Worm (Caenorhabditis elegans) whole organism, late embryonic: ENCODE results near the gene trcs-1.
A peak's percentile ranks its signal among the peaks of the same experiment; 100 is the strongest.

ENCODE experiments used
- C08G9.2 ChIP-seq: sonication (generic microtip); optimal IDR thresholded peaks from 2 replicates; lab custom pipeline; 2016; ENCODE audit warnings: mild to moderate bottlenecking, missing genetic modification characterization, moderate library complexity, missing compliant biosample characterization
- K02D7.2 ChIP-seq: sonication (generic microtip); optimal IDR thresholded peaks from 2 replicates; lab custom pipeline; 2017; ENCODE audit warnings: mild to moderate bottlenecking, missing genetic modification characterization, missing compliant biosample characterization
- ahr-1 ChIP-seq: sonication (generic microtip); optimal IDR thresholded peaks from 2 replicates; lab custom pipeline; 2016; ENCODE audit warnings: missing genetic modification characterization, missing compliant biosample characterization
- ama-1 ChIP-seq: fragments of 150-350 bp; optimal IDR thresholded peaks from 2 replicates; lab custom pipeline; 2014
- ceh-18 ChIP-seq: sonication (generic microtip); optimal IDR thresholded peaks from 2 replicates; lab custom pipeline; 2016; ENCODE audit warnings: missing genetic modification characterization, missing compliant biosample characterization
- ceh-19 ChIP-seq: fragments of 200-800 bp; sonication (Bioruptor generic); optimal IDR thresholded peaks from 2 replicates; lab custom pipeline; 2018; ENCODE audit warnings: mild to moderate bottlenecking, missing genetic modification characterization, missing compliant biosample characterization
- ceh-2 ChIP-seq: sonication (generic microtip); optimal IDR thresholded peaks from 2 replicates; lab custom pipeline; 2016; ENCODE audit warnings: missing genotype, missing genetic modification characterization, missing compliant biosample characterization
- ceh-22 ChIP-seq: sonication (generic microtip); optimal IDR thresholded peaks from 2 replicates; lab custom pipeline; 2017; ENCODE audit warnings: missing biosample characterization, missing genetic modification characterization
- ceh-24 ChIP-seq: sonication (generic microtip); optimal IDR thresholded peaks from 2 replicates; lab custom pipeline; 2016; ENCODE audit warnings: mild to moderate bottlenecking, missing genetic modification characterization, missing compliant biosample characterization
- ceh-30 ChIP-seq: fragments of 150-350 bp; optimal IDR thresholded peaks from 2 replicates; lab custom pipeline; 2014; ENCODE audit warnings: missing biosample characterization, missing genetic modification characterization
- ceh-31 ChIP-seq: sonication (generic microtip); optimal IDR thresholded peaks from 2 replicates; lab custom pipeline; 2016; ENCODE audit warnings: missing genetic modification characterization, missing compliant biosample characterization
- ceh-34 ChIP-seq: sonication (generic microtip); optimal IDR thresholded peaks from 2 replicates; lab custom pipeline; 2016; ENCODE audit warnings: mild to moderate bottlenecking, missing genetic modification characterization, missing compliant biosample characterization
- ceh-9 ChIP-seq: sonication (generic microtip); optimal IDR thresholded peaks from 2 replicates; lab custom pipeline; 2016; ENCODE audit warnings: mild to moderate bottlenecking, missing genetic modification characterization, inconsistent platforms, missing compliant biosample characterization
- elt-2 ChIP-seq: sonication (generic microtip); optimal IDR thresholded peaks from 2 replicates; lab custom pipeline; 2016; ENCODE audit warnings: missing genetic modification reagents, missing genetic modification characterization, missing compliant biosample characterization
- elt-4 ChIP-seq: sonication (generic microtip); optimal IDR thresholded peaks from 2 replicates; lab custom pipeline; 2016; ENCODE audit warnings: missing genetic modification characterization, missing compliant biosample characterization
- fkh-6 ChIP-seq: sonication (generic microtip); optimal IDR thresholded peaks from 2 replicates; lab custom pipeline; 2016; ENCODE audit warnings: missing genetic modification characterization, missing compliant biosample characterization
- gmeb-2 ChIP-seq: sonication (generic microtip); optimal IDR thresholded peaks from 2 replicates; lab custom pipeline; 2016; ENCODE audit warnings: missing genetic modification characterization, inconsistent platforms, missing compliant biosample characterization
- hlh-13 ChIP-seq: fragments of 200-800 bp; sonication (Bioruptor generic); optimal IDR thresholded peaks from 2 replicates; lab custom pipeline; 2018; ENCODE audit warnings: mild to moderate bottlenecking, missing genetic modification characterization, missing compliant biosample characterization
- hlh-30 ChIP-seq: sonication (generic microtip); optimal IDR thresholded peaks from 2 replicates; lab custom pipeline; 2017; ENCODE audit warnings: antibody characterized with exemption, missing genetic modification characterization, missing compliant biosample characterization; ENCODE audit not compliant: insufficient read depth
- hlh-6 ChIP-seq: sonication (generic microtip); optimal IDR thresholded peaks from 2 replicates; lab custom pipeline; 2016; ENCODE audit warnings: missing genotype, missing genetic modification characterization, missing compliant biosample characterization
- hlh-8 ChIP-seq: sonication (generic microtip); optimal IDR thresholded peaks from 2 replicates; lab custom pipeline; 2016; ENCODE audit warnings: missing genotype, missing genetic modification characterization, missing compliant biosample characterization
- lin-11 ChIP-seq: fragments of 200-800 bp; sonication (Bioruptor generic); optimal IDR thresholded peaks from 2 replicates; lab custom pipeline; 2018; ENCODE audit warnings: mild to moderate bottlenecking, missing genetic modification characterization, missing compliant biosample characterization
- pag-3 ChIP-seq: sonication (generic microtip); optimal IDR thresholded peaks from 2 replicates; lab custom pipeline; 2016; ENCODE audit warnings: missing compliant biosample characterization, missing genetic modification characterization, borderline replicate concordance
- rnt-1 ChIP-seq: sonication (generic microtip); optimal IDR thresholded peaks from 2 replicates; lab custom pipeline; 2016; ENCODE audit warnings: missing genetic modification characterization, missing compliant biosample characterization
- syd-9 ChIP-seq: sonication (generic microtip); optimal IDR thresholded peaks from 2 replicates; lab custom pipeline; 2016; ENCODE audit warnings: mild to moderate bottlenecking, missing genetic modification characterization, moderate library complexity, missing compliant biosample characterization
- unc-55 ChIP-seq: sonication (generic microtip); optimal IDR thresholded peaks from 2 replicates; lab custom pipeline; 2017; ENCODE audit warnings: missing biosample characterization, missing genetic modification reagents, missing genetic modification characterization
- unc-86 ChIP-seq: sonication (generic microtip); optimal IDR thresholded peaks from 2 replicates; lab custom pipeline; 2016; ENCODE audit warnings: missing genetic modification characterization, missing compliant biosample characterization
- zip-5 ChIP-seq: sonication (generic microtip); optimal IDR thresholded peaks from 2 replicates; lab custom pipeline; 2016; ENCODE audit warnings: missing genetic modification characterization, missing compliant biosample characterization
- ztf-16 ChIP-seq: sonication (generic microtip); optimal IDR thresholded peaks from 2 replicates; lab custom pipeline; 2017; ENCODE audit warnings: missing genetic modification characterization, missing compliant biosample characterization

trcs-1 gene

ce11 chrIV:9563079-9563478 is 25.6 kb downstream of the trcs-1 start, which contains the start of gene col-122:
col-122 (plus strand) TSS chrIV:9563379.
- TF ChIP-seq ceh-9, result no peak
- TF ChIP-seq ceh-30 (tag; lab: Kevin White, UChicago), result no peak
- no peak for TF ChIP-seq C08G9.2 (tag; lab: Kevin White, UChicago)
- no peak for TF ChIP-seq lin-11
- no peak for TF ChIP-seq rnt-1 (tag; lab: Kevin White, UChicago)
- no peak for TF ChIP-seq zip-5 (tag; lab: Kevin White, UChicago)
- TF ChIP-seq unc-55 (GFP tag; lab: Kevin White, UChicago), result no peak
- no peak for TF ChIP-seq ztf-16 (tag; lab: Kevin White, UChicago)
- TF ChIP-seq hlh-30 (tag; lab: Kevin White, UChicago), result no peak
- TF ChIP-seq ceh-19 (GFP tag; lab: Kevin White, UChicago), result no peak
- TF ChIP-seq hlh-6 (tag; lab: Kevin White, UChicago), result no peak
- no peak for TF ChIP-seq ceh-2
- no peak for TF ChIP-seq syd-9 (tag; lab: Kevin White, UChicago)

DNA sequence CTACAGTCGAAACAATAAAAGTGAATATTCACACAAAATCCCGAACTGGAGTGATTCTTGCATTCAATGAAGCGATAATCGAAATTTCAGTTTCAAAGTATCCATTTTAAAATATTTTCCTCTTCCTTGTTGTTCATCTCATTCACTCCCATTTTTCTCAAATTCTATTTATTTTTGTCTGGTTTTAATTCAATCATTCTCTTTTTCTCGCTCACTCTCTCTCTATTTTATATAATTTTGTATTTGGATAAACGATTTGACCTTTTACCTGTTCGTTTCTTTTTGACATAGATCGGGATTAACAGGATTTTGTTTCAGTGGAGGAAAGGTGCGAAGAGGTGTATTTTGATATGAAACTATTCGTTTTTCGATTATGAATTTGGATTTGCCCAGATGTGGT is 42.6 kb downstream of the trcs-1 start, which contains the start of gene T05A1.5:
T05A1.5 (plus strand) TSS at position 301 of the 400 bp plus-strand sequence.
- TF ChIP-seq fkh-6 (tag; lab: Kevin White, UChicago), result no peak
- TF ChIP-seq hlh-8 (tag; lab: Kevin White, UChicago), result no peak
- no peak for TF ChIP-seq ceh-34 (tag; lab: Kevin White, UChicago)
- TF ChIP-seq ceh-31 (tag; lab: Kevin White, UChicago), result no peak
- no peak for TF ChIP-seq hlh-13 (GFP tag; lab: Kevin White, UChicago)
- TF ChIP-seq unc-86 (tag; lab: Kevin White, UChicago), result no peak
- TF ChIP-seq pag-3 (tag; lab: Kevin White, UChicago), result no peak
- TF ChIP-seq K02D7.2 (tag; lab: Kevin White, UChicago), result no peak
- TF ChIP-seq unc-55 (GFP tag; lab: Kevin White, UChicago), result no peak
- no peak for TF ChIP-seq ama-1 (lab: Kevin White, UChicago)
- no peak for TF ChIP-seq gmeb-2
- TF ChIP-seq ahr-1 (tag; lab: Kevin White, UChicago), result no peak
- no peak for TF ChIP-seq elt-4 (tag; lab: Kevin White, UChicago)

DNA sequence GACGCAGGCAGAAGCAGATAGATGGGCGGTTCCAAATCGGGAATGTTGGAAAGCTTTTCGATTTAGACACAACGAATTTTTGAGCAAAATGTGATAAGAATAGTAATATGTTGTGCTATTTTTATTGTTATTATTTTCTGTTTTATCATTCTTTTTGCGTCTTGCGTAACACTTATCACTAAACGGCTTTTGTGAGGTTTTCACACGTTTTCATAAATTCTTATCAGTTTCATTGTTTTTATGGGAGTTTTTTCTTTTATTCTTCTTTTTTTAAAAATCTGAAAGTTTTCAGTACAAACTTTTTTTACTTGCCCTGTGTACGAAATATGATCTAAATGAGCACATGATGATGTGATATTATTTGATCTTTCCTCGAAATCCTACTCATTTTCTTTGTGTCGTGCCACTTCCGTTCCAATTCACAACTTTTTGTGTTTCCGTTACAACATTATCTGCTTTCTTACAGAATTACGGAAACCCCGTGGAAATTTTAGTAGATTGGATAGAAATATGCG is 48.2 kb downstream of the trcs-1 start, which contains the start of gene fbl-1:
fbl-1 (plus strand) TSS at position 465 of the 515 bp plus-strand sequence.
- TF ChIP-seq ceh-24 (tag; lab: Kevin White, UChicago) (no peak), pag-3 (tag; lab: Kevin White, UChicago) (no peak)

DNA sequence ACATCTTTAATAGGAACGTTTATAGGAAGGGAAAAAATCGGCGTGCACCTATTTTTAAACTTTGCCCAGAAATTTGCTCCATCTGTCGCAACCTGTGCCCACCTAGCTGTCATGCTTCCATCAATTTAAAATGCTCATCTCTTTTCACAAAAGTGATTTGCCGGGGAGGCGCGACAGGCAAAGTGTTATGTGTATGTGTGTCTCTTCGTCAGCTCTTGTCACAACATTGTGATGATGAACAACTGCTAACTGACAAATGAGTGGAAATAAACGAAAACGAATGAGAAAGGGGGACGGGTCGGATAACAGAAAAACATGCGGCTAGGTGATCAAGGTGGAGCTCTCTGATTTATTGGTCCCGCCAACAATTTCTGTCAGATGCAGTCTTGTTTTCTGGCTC is 50.4 kb downstream of the trcs-1 start:
- TF ChIP-seq rnt-1 (tag; lab: Kevin White, UChicago) (peak; percentile 28), ceh-18 (tag; lab: Kevin White, UChicago) (peak; percentile 66), unc-55 (GFP tag; lab: Kevin White, UChicago) (peak; percentile 96), ceh-24 (tag; lab: Kevin White, UChicago) (no peak)

- TF ChIP-seq elt-2 (peak; percentile 2), ceh-22 (tag; lab: Kevin White, UChicago) (no peak)
Observed at ce11 chrIV:9537500-9537899, 51.1 kb downstream of the trcs-1 start.
